Worm (Caenorhabditis elegans) whole organism, mixed stage, embryonic: ENCODE data around the gene str-178.

ENCODE experiments used
- ces-1 ChIP-seq: fragments of 150-350 bp; optimal IDR thresholded peaks from 2 replicates; lab custom pipeline; 2014; ENCODE audit warnings: missing biosample characterization, missing genetic modification reagents, missing genetic modification characterization
- mab-5 ChIP-seq: fragments of 150-350 bp; optimal IDR thresholded peaks from 2 replicates; lab custom pipeline; 2014; ENCODE audit warnings: missing biosample characterization, missing genetic modification characterization
- nhr-237 ChIP-seq: fragments of 150-350 bp; optimal IDR thresholded peaks from 2 replicates; lab custom pipeline; 2014; ENCODE audit warnings: missing biosample characterization, missing genetic modification characterization
- unc-39 ChIP-seq: fragments of 150-350 bp; optimal IDR thresholded peaks from 2 replicates; lab custom pipeline; 2014; ENCODE audit warnings: missing biosample characterization, missing genetic modification characterization
- unc-62 ChIP-seq: fragments of 150-350 bp; optimal IDR thresholded peaks from 2 replicates; lab custom pipeline; 2014; ENCODE audit warnings: missing biosample characterization, missing genetic modification reagents, missing genetic modification characterization
- zip-8 ChIP-seq: fragments of 150-350 bp; optimal IDR thresholded peaks from 2 replicates; lab custom pipeline; 2014; ENCODE audit warnings: missing biosample characterization, missing genetic modification characterization
- ztf-11 ChIP-seq: fragments of 150-350 bp; optimal IDR thresholded peaks from 2 replicates; lab custom pipeline; 2014; ENCODE audit warnings: missing biosample characterization, missing genetic modification characterization

- TF ChIP-seq mab-5 (tag; lab: Kevin White, UChicago) = no peak
- no peak for TF ChIP-seq ztf-11 (tag; lab: Kevin White, UChicago)
- no peak for TF ChIP-seq nhr-237
- TF ChIP-seq unc-39 = no peak
- TF ChIP-seq unc-62 = no peak
- TF ChIP-seq zip-8 (tag; lab: Kevin White, UChicago) = no peak
- no peak for TF ChIP-seq ces-1
Measured at ce11 chrV:12727104-12727637, 10.8 kb upstream of the str-178 start, which contains the start of gene R11D1.13.
